Worm (Caenorhabditis elegans) whole organism, L1 larva: Measurements from ENCODE around the gene C54F6.12.
A peak's percentile ranks its signal among the peaks of the same experiment; 100 is the strongest.

ENCODE experiments used
- C34B4.2 ChIP-seq: sonication (generic microtip); optimal IDR thresholded peaks from 2 replicates; lab custom pipeline; 2017; ENCODE audit warnings: mild to moderate bottlenecking, missing genetic modification characterization, missing compliant biosample characterization
- ceh-88 ChIP-seq: fragments of 200-800 bp; sonication (Bioruptor generic); IDR thresholded peaks from 2 replicates; pipeline ENCODE4 v1.3.6; 2022; ENCODE audit warnings: missing genetic modification characterization, missing compliant biosample characterization
- ces-1 ChIP-seq: fragments of 150-350 bp; optimal IDR thresholded peaks from 2 replicates; lab custom pipeline; 2014; ENCODE audit warnings: missing biosample characterization, missing genetic modification reagents, missing genetic modification characterization
- dsc-1 ChIP-seq: sonication (generic microtip); optimal IDR thresholded peaks from 2 replicates; lab custom pipeline; 2016; ENCODE audit warnings: mild to moderate bottlenecking, missing genetic modification characterization, missing compliant biosample characterization
- efl-1 ChIP-seq, 4 experiments: fragments of 150-350 bp; optimal IDR thresholded peaks in 3 of 4; peaks in 1 of 4; 1 replicate in 1 of 4; 2 replicates in 3 of 4; lab custom pipeline; 2014; ENCODE audit warnings: missing biosample characterization in 2 of 4, missing genetic modification characterization in 2 of 4, missing genetic modification reagents in 2 of 4
- efl-3 ChIP-seq: fragments of 200-800 bp; sonication (Bioruptor generic); optimal IDR thresholded peaks from 2 replicates; lab custom pipeline; 2018; ENCODE audit warnings: mild to moderate bottlenecking, missing genetic modification characterization, missing compliant biosample characterization
- elt-2 ChIP-seq: sonication (generic microtip); optimal IDR thresholded peaks from 2 replicates; lab custom pipeline; 2016; ENCODE audit warnings: missing genetic modification characterization, mild to moderate bottlenecking, inconsistent platforms, missing compliant biosample characterization, missing genetic modification reagents
- elt-3 ChIP-seq, 6 experiments: fragments of 150-350 bp in 1 of 6; sonication (generic microtip); optimal IDR thresholded peaks; 2 replicates each; lab custom pipeline; 2017 to 2018; ENCODE audit warnings: missing biosample characterization in 6 of 6, missing genetic modification characterization in 6 of 6, inconsistent platforms in 1 of 6
- ets-5 ChIP-seq: fragments of 200-800 bp; sonication (Bioruptor generic); IDR thresholded peaks from 2 replicates; pipeline ENCODE4 v1.3.6; 2022; ENCODE audit warnings: missing genetic modification characterization, missing compliant biosample characterization
- fkh-10 ChIP-seq: sonication (generic microtip); optimal IDR thresholded peaks from 2 replicates; lab custom pipeline; 2017; ENCODE audit warnings: missing biosample characterization, missing genetic modification reagents, missing genetic modification characterization
- fkh-4 ChIP-seq: sonication (generic microtip); optimal IDR thresholded peaks from 2 replicates; lab custom pipeline; 2016; ENCODE audit warnings: missing compliant biosample characterization, missing genetic modification characterization, borderline replicate concordance
- fos-1 ChIP-seq: fragments of 150-350 bp; optimal IDR thresholded peaks from 2 replicates; lab custom pipeline; 2014; ENCODE audit warnings: missing biosample characterization, missing genetic modification characterization
- hlh-17 ChIP-seq: fragments of 200-800 bp; sonication (Bioruptor generic); optimal IDR thresholded peaks from 2 replicates; lab custom pipeline; 2018; ENCODE audit warnings: missing genetic modification characterization, mild to moderate bottlenecking, missing compliant biosample characterization, moderate library complexity, borderline replicate concordance
- hlh-4 ChIP-seq: sonication (generic microtip); optimal IDR thresholded peaks from 2 replicates; lab custom pipeline; 2016; ENCODE audit warnings: mild to moderate bottlenecking, missing genetic modification characterization, missing compliant biosample characterization
- irx-1 ChIP-seq: sonication (generic microtip); optimal IDR thresholded peaks from 2 replicates; lab custom pipeline; 2016; ENCODE audit warnings: missing genetic modification characterization, missing compliant biosample characterization
- isw-1 ChIP-seq: fragments of 200-800 bp; sonication (Bioruptor generic); IDR thresholded peaks from 2 replicates; pipeline ENCODE4 v1.3.6; 2022; ENCODE audit warnings: missing genetic modification characterization, missing compliant biosample characterization
- jun-1 ChIP-seq: fragments of 150-350 bp; optimal IDR thresholded peaks from 2 replicates; lab custom pipeline; 2014; ENCODE audit warnings: missing biosample characterization, missing genetic modification reagents, missing genetic modification characterization
- lin-14 ChIP-seq: fragments of 200-800 bp; sonication (Bioruptor generic); optimal IDR thresholded peaks from 2 replicates; lab custom pipeline; 2018; ENCODE audit warnings: mild to moderate bottlenecking, missing genetic modification characterization, moderate library complexity, missing compliant biosample characterization
- lin-39 ChIP-seq: fragments of 150-350 bp; optimal IDR thresholded peaks from 2 replicates; lab custom pipeline; 2014; ENCODE audit warnings: missing biosample characterization, missing genetic modification reagents, missing genetic modification characterization
- lsy-2 ChIP-seq, 2 experiments: fragments of 150-350 bp; optimal IDR thresholded peaks; 2 replicates each; lab custom pipeline; 2014; ENCODE audit warnings: missing biosample characterization in 2 of 2, missing genetic modification characterization in 2 of 2
- mef-2 ChIP-seq: fragments of 150-350 bp; optimal IDR thresholded peaks from 2 replicates; lab custom pipeline; 2014; ENCODE audit warnings: missing biosample characterization, missing genetic modification characterization
- mep-1 ChIP-seq: fragments of 150-350 bp; optimal IDR thresholded peaks from 2 replicates; lab custom pipeline; 2014; ENCODE audit warnings: missing biosample characterization, missing genetic modification characterization
- nhr-11 ChIP-seq: fragments of 150-350 bp; optimal IDR thresholded peaks from 2 replicates; lab custom pipeline; 2014; ENCODE audit warnings: missing biosample characterization, missing genetic modification characterization
- nhr-12 ChIP-seq: sonication (generic microtip); optimal IDR thresholded peaks from 2 replicates; lab custom pipeline; 2017; ENCODE audit warnings: missing biosample characterization, missing genetic modification characterization
- nhr-19 ChIP-seq: fragments of 200-800 bp; sonication (Bioruptor generic); conservative IDR thresholded peaks from 2 replicates; pipeline ENCODE4 v1.3.6; 2022; ENCODE audit warnings: missing genetic modification characterization, missing compliant biosample characterization
- nhr-20 ChIP-seq: sonication (generic microtip); optimal IDR thresholded peaks from 2 replicates; lab custom pipeline; 2016; ENCODE audit warnings: mild to moderate bottlenecking, missing genetic modification characterization, missing compliant biosample characterization
- nhr-237 ChIP-seq: fragments of 150-350 bp; optimal IDR thresholded peaks from 2 replicates; lab custom pipeline; 2014; ENCODE audit warnings: missing biosample characterization, missing genetic modification characterization
- nhr-47 ChIP-seq: sonication (generic microtip); optimal IDR thresholded peaks from 2 replicates; lab custom pipeline; 2016; ENCODE audit warnings: mild to moderate bottlenecking, missing genetic modification characterization, moderate library complexity, missing compliant biosample characterization
- nhr-71 ChIP-seq: sonication (generic microtip); optimal IDR thresholded peaks from 2 replicates; lab custom pipeline; 2016; ENCODE audit warnings: mild to moderate bottlenecking, missing genetic modification characterization, moderate library complexity, missing compliant biosample characterization
- nhr-76 ChIP-seq: sonication (generic microtip); optimal IDR thresholded peaks from 2 replicates; lab custom pipeline; 2017; ENCODE audit warnings: missing biosample characterization, missing genetic modification characterization
- pag-3 ChIP-seq: sonication (generic microtip); optimal IDR thresholded peaks from 2 replicates; lab custom pipeline; 2017; ENCODE audit warnings: missing genetic modification characterization, mild to moderate bottlenecking, missing compliant biosample characterization, antibody characterized with exemption, borderline replicate concordance; ENCODE audit not compliant: insufficient read depth
- skn-1 ChIP-seq: fragments of 150-350 bp; optimal IDR thresholded peaks from 2 replicates; lab custom pipeline; 2014; ENCODE audit warnings: missing biosample characterization, missing genetic modification characterization
- snu-23 ChIP-seq: sonication (generic microtip); optimal IDR thresholded peaks from 2 replicates; lab custom pipeline; 2016; ENCODE audit warnings: missing genetic modification characterization, missing compliant biosample characterization
- sptf-1 ChIP-seq: fragments of 150-350 bp; optimal IDR thresholded peaks from 2 replicates; lab custom pipeline; 2014; ENCODE audit warnings: missing biosample characterization, missing genetic modification characterization
- swsn-7 ChIP-seq: sonication (generic microtip); optimal IDR thresholded peaks from 2 replicates; lab custom pipeline; 2016; ENCODE audit warnings: missing genetic modification characterization, missing compliant biosample characterization
- tlp-1 ChIP-seq: fragments of 150-350 bp; optimal IDR thresholded peaks from 2 replicates; lab custom pipeline; 2014; ENCODE audit warnings: missing biosample characterization, missing genetic modification characterization
- unc-130 ChIP-seq: fragments of 150-350 bp; optimal IDR thresholded peaks from 2 replicates; lab custom pipeline; 2017; ENCODE audit warnings: missing biosample characterization, missing genetic modification characterization, inconsistent platforms
- unc-30 ChIP-seq: sonication (generic microtip); optimal IDR thresholded peaks from 2 replicates; lab custom pipeline; 2017; ENCODE audit warnings: missing biosample characterization, missing genetic modification characterization
- unc-86 ChIP-seq: sonication (generic microtip); optimal IDR thresholded peaks from 2 replicates; lab custom pipeline; 2016; ENCODE audit warnings: missing genetic modification characterization, missing compliant biosample characterization
- vab-15 ChIP-seq: sonication (generic microtip); optimal IDR thresholded peaks from 2 replicates; lab custom pipeline; 2017; ENCODE audit warnings: missing genotype, mild to moderate bottlenecking, missing genetic modification characterization, missing compliant biosample characterization
- ztf-11 ChIP-seq, 2 experiments: sonication (generic microtip); optimal IDR thresholded peaks; 2 replicates each; lab custom pipeline; 2016 to 2017; ENCODE audit warnings: missing genetic modification characterization in 2 of 2, missing biosample characterization in 1 of 2, missing compliant biosample characterization in 1 of 2
- ztf-4 ChIP-seq: fragments of 150-350 bp; optimal IDR thresholded peaks from 2 replicates; lab custom pipeline; 2014; ENCODE audit warnings: missing biosample characterization, missing genetic modification characterization

The C54F6.12 gene

DNA sequence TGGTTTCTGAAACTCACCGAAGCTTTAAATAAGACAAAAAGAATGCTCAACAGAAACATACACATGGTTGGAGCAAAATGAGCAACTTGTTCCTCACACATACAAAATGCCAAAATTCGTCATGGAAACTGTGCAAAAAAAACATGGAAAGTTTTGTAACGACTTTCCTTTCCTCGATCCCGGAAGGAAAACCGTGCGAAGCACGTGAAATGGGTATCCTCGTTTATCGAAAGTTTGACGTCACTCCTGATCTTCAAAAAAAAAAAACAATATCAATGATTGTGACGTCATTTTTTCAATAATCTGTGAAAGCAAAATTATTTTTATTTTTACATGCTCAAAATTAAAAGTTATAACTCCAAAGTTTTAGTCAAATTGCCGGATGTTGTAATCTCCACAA lies 32.4 kb upstream of the C54F6.12 start, which contains the start of gene clec-212:
Gene clec-212, minus strand, starts transcription at position 101 of the 400 bp plus-strand sequence.
- TF ChIP-seq isw-1 (GFP tag; lab: Robert Waterston, UW) (no peak), ztf-11 (tag; optimal IDR thresholded peaks at IDR 0.05; lab: Kevin White, UChicago) (no peak), nhr-19 (no peak), snu-23 (no peak), ztf-4 (tag; lab: Kevin White, UChicago) (no peak), unc-130 (tag; lab: Kevin White, UChicago) (no peak), lsy-2 (tag; optimal IDR thresholded peaks at IDR 0.05; lab: Kevin White, UChicago) (no peak)

DNA sequence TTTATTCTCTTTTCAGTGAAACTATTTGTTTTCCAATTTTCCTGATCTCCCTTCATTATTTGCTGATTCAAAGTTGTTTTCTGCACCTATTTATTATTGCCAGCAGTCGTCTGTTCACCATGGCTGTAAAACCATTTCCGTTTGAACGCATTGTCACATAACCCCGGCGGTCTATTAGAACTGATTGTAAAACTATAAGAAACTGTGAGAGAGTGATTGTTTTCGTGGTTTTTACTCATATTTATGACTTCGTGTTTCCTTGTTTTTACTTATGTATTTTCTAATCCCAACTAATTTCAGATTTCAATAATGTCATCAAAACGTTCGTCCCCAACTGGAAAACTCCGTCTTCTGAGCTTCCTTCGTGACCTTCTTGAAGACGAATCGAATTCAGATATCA lies 25.0 kb upstream of the C54F6.12 start, which contains the start of gene F19F10.1:
Gene F19F10.1, plus strand, starts transcription at position 301 of the 400 bp plus-strand sequence.
- TF ChIP-seq hlh-4 (tag; lab: Kevin White, UChicago): no peak
- no peak for TF ChIP-seq pag-3 (tag; lab: Kevin White, UChicago)
- no peak for TF ChIP-seq lin-39
- TF ChIP-seq vab-15: no peak
- no peak for TF ChIP-seq unc-130 (tag; lab: Kevin White, UChicago)
- no peak for TF ChIP-seq dsc-1
- no peak for TF ChIP-seq skn-1 (tag; lab: Kevin White, UChicago)
- no peak for TF ChIP-seq ets-5 (GFP tag; lab: Robert Waterston, UW)
- TF ChIP-seq swsn-7: no peak
- no peak for TF ChIP-seq lin-14 (GFP tag; lab: Kevin White, UChicago)
- no peak for TF ChIP-seq fos-1 (tag; lab: Kevin White, UChicago)
- TF ChIP-seq nhr-11: no peak
- no peak for TF ChIP-seq jun-1 (tag; lab: Kevin White, UChicago)
- TF ChIP-seq fkh-10 (GFP tag; lab: Kevin White, UChicago): no peak
- TF ChIP-seq ztf-11 (tag; optimal IDR thresholded peaks at IDR 0.05; lab: Kevin White, UChicago): no peak
- no peak for TF ChIP-seq mep-1
- no peak for TF ChIP-seq nhr-20
- no peak for TF ChIP-seq sptf-1 (tag; lab: Kevin White, UChicago)
- no peak for TF ChIP-seq C34B4.2 (tag; lab: Kevin White, UChicago)

DNA sequence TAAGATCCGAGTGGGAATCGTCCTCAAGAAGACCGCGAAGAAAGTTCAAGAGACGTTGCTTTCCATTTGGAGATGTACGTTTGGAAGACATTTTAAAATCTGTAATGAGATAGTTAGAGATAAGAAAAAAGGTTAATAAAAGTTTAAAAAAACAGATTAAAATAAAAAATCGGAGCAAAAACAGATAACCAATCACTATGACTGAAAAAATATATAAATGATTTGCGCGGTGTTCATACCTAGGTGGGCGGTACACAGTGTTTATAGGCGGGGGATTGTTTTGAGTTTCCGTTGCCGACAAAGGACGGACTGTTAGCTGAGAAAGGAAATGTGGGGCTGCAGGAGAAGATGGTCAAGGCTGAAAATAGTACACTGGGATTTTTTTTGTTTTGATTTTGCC lies 20.8 kb upstream of the C54F6.12 start, which contains the start of gene ets-7:
Gene ets-7, minus strand, starts transcription at position 101 of the 400 bp plus-strand sequence.
- TF ChIP-seq efl-1 (optimal IDR thresholded peaks at IDR 0.05; lab: Kevin White, UChicago): no peak
- peak in 1 of 2 experiments; percentile 33 for TF ChIP-seq efl-1 (GFP tag; optimal IDR thresholded peaks at IDR 0.05 in 1 of 2; lab: Kevin White, UChicago)
- no peak for TF ChIP-seq ztf-4 (tag; lab: Kevin White, UChicago)

DNA sequence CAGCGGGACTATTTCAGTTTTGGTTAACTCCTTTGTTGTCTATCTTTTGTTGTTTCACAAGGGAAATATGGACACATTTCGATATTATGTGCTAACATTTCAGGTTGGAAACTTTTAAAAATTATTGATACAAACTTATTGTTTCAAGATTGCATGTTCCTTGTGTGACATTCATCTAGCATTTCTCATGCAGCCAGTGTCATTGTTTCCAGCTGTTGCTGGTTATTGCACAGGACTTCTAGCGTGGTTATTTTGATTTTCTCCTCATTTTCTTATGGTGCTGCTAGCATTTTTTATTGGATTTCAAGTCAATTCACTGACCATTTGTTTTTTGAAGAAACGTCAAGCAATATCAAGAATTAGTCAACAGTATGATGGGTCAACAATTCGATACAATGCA lies 18.0 kb upstream of the C54F6.12 start:
- TF ChIP-seq fkh-4 (tag; lab: Kevin White, UChicago) (peak; percentile 55), elt-3 (tag; optimal IDR thresholded peaks at IDR 0.05; lab: Kevin White, UChicago) (no peak), dsc-1 (peak; percentile 78), tlp-1 (tag; lab: Kevin White, UChicago) (no peak), nhr-237 (tag; lab: Kevin White, UChicago) (no peak), efl-1 (optimal IDR thresholded peaks at IDR 0.05; lab: Kevin White, UChicago) (no peak), efl-1 (GFP tag; optimal IDR thresholded peaks at IDR 0.05 in 1 of 2; lab: Kevin White, UChicago) (peak in 1 of 2 experiments; percentile 24)

DNA sequence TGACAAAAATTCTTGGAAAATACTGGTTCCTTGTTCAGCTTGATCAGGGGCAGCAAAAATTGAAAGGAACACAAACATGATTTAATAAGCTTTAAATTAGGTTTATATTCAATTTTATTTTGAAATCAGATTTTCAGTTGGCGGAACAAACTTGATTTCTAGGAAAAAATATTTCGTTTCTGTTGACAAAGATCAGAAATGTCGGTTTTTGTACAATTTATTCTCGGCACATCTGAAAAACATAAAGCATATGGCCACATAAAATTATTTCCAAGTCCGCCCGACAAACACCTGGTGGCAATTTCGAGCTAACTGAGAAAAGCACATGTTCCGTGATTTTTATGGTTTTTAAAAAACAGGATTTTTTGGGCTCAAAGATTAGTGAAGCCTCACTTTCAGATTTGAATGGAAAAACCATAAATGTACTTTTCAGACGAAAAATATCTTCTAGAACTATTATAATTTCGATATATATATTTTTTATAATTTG lies 16.0 kb upstream of the C54F6.12 start, which contains the start of gene ttr-10:
Gene ttr-10, minus strand, starts transcription at position 51 of the 490 bp plus-strand sequence.
- TF ChIP-seq efl-3 (GFP tag; lab: Kevin White, UChicago) (no peak), nhr-71 (tag; lab: Kevin White, UChicago) (peak; percentile 8), irx-1 (no peak), unc-30 (tag; lab: Kevin White, UChicago) (no peak), nhr-47 (no peak), elt-2 (tag; lab: Kevin White, UChicago) (no peak), dsc-1 (peak; percentile 94), nhr-12 (tag; lab: Kevin White, UChicago) (no peak), hlh-17 (GFP tag; lab: Kevin White, UChicago) (no peak), nhr-76 (tag; lab: Kevin White, UChicago) (no peak), mep-1 (no peak), fos-1 (tag; lab: Kevin White, UChicago) (no peak), ces-1 (GFP tag; lab: Kevin White, UChicago) (no peak), fkh-4 (tag; lab: Kevin White, UChicago) (peak; percentile 84), nhr-19 (no peak), unc-86 (tag; lab: Kevin White, UChicago) (no peak), hlh-4 (tag; lab: Kevin White, UChicago) (peak; percentile 44), C34B4.2 (tag; lab: Kevin White, UChicago) (no peak), jun-1 (tag; lab: Kevin White, UChicago) (no peak), ceh-88 (no peak), mef-2 (tag; lab: Kevin White, UChicago) (no peak), swsn-7 (no peak)
